Worm (Caenorhabditis elegans) whole organism, mixed stage, embryonic: ENCODE data around the gene W10G11.2.

Experiments
- M03D4.4 ChIP-seq: sonication (generic microtip); optimal IDR thresholded peaks from 2 replicates; lab custom pipeline; 2017; ENCODE audit warnings: mild to moderate bottlenecking, missing genetic modification characterization, missing compliant biosample characterization
- bed-3 ChIP-seq: fragments of 200-800 bp; sonication (Bioruptor generic); optimal IDR thresholded peaks from 3 replicates; lab custom pipeline; 2018; ENCODE audit warnings: mild to moderate bottlenecking, missing genetic modification characterization, moderate library complexity, missing compliant biosample characterization
- blmp-1 ChIP-seq: fragments of 150-350 bp; optimal IDR thresholded peaks from 2 replicates; lab custom pipeline; 2014; ENCODE audit warnings: missing biosample characterization, missing genetic modification characterization
- ceh-39 ChIP-seq: fragments of 150-350 bp; optimal IDR thresholded peaks from 2 replicates; lab custom pipeline; 2014; ENCODE audit warnings: missing biosample characterization, missing genetic modification characterization
- ceh-43 ChIP-seq: fragments of 200-800 bp; sonication (Bioruptor generic); optimal IDR thresholded peaks from 2 replicates; lab custom pipeline; 2018; ENCODE audit warnings: mild to moderate bottlenecking, missing genetic modification characterization, moderate library complexity, missing compliant biosample characterization
- ceh-83 ChIP-seq: fragments of 200-800 bp; sonication (Bioruptor generic); optimal IDR thresholded peaks from 2 replicates; lab custom pipeline; 2018; ENCODE audit warnings: mild to moderate bottlenecking, missing genetic modification characterization, missing compliant biosample characterization
- ces-1 ChIP-seq: fragments of 150-350 bp; optimal IDR thresholded peaks from 2 replicates; lab custom pipeline; 2014; ENCODE audit warnings: missing biosample characterization, missing genetic modification reagents, missing genetic modification characterization
- drap-1 ChIP-seq: fragments of 200-800 bp; sonication (Bioruptor generic); optimal IDR thresholded peaks from 3 replicates; lab custom pipeline; 2018; ENCODE audit warnings: mild to moderate bottlenecking, missing genetic modification characterization, missing compliant biosample characterization
- elt-1 ChIP-seq: sonication (generic microtip); optimal IDR thresholded peaks from 2 replicates; lab custom pipeline; 2017; ENCODE audit warnings: missing genetic modification characterization, mild to moderate bottlenecking, missing compliant biosample characterization, antibody characterized with exemption, moderate library complexity, borderline replicate concordance; ENCODE audit not compliant: insufficient read depth
- elt-3 ChIP-seq: fragments of 150-350 bp; optimal IDR thresholded peaks from 2 replicates; lab custom pipeline; 2014; ENCODE audit warnings: missing biosample characterization, missing genetic modification characterization
- flh-1 ChIP-seq: fragments of 200-800 bp; sonication (Bioruptor generic); optimal IDR thresholded peaks from 2 replicates; lab custom pipeline; 2018; ENCODE audit warnings: mild to moderate bottlenecking, missing genetic modification characterization, moderate library complexity, missing compliant biosample characterization
- ham-2 ChIP-seq: fragments of 200-800 bp; sonication (Bioruptor generic); optimal IDR thresholded peaks from 2 replicates; lab custom pipeline; 2018; ENCODE audit warnings: mild to moderate bottlenecking, missing genetic modification characterization, missing compliant biosample characterization
- hlh-1 ChIP-seq: fragments of 150-350 bp; optimal IDR thresholded peaks from 2 replicates; lab custom pipeline; 2014; ENCODE audit warnings: missing biosample characterization, missing genetic modification reagents, missing genetic modification characterization
- lin-13 ChIP-seq: fragments of 150-350 bp; optimal IDR thresholded peaks from 2 replicates; lab custom pipeline; 2014; ENCODE audit warnings: missing biosample characterization, missing genetic modification characterization
- lin-32 ChIP-seq: fragments of 200-800 bp; sonication (Bioruptor generic); optimal IDR thresholded peaks from 2 replicates; lab custom pipeline; 2018; ENCODE audit warnings: mild to moderate bottlenecking, missing genetic modification characterization, missing compliant biosample characterization
- lsy-2 ChIP-seq: fragments of 150-350 bp; optimal IDR thresholded peaks from 2 replicates; lab custom pipeline; 2014; ENCODE audit warnings: missing biosample characterization, missing genetic modification characterization
- mab-5 ChIP-seq: fragments of 150-350 bp; optimal IDR thresholded peaks from 2 replicates; lab custom pipeline; 2014; ENCODE audit warnings: missing biosample characterization, missing genetic modification characterization
- mep-1 ChIP-seq: fragments of 150-350 bp; optimal IDR thresholded peaks from 2 replicates; lab custom pipeline; 2017; ENCODE audit warnings: missing biosample characterization, missing genetic modification reagents, missing genetic modification characterization, inconsistent platforms
- mls-2 ChIP-seq: sonication (generic microtip); optimal IDR thresholded peaks from 2 replicates; lab custom pipeline; 2016; ENCODE audit warnings: mild to moderate bottlenecking, missing genetic modification characterization, moderate library complexity, missing compliant biosample characterization
- nhr-12 ChIP-seq: fragments of 150-350 bp; optimal IDR thresholded peaks from 2 replicates; lab custom pipeline; 2014; ENCODE audit warnings: missing biosample characterization, missing genetic modification characterization
- nhr-2 ChIP-seq: fragments of 150-350 bp; optimal IDR thresholded peaks from 2 replicates; lab custom pipeline; 2014; ENCODE audit warnings: missing biosample characterization, missing genetic modification characterization
- nhr-237 ChIP-seq: fragments of 150-350 bp; optimal IDR thresholded peaks from 2 replicates; lab custom pipeline; 2014; ENCODE audit warnings: missing biosample characterization, missing genetic modification characterization
- nhr-76 ChIP-seq: sonication (generic microtip); optimal IDR thresholded peaks from 2 replicates; lab custom pipeline; 2017; ENCODE audit warnings: missing biosample characterization, missing genetic modification characterization
- pha-4 ChIP-seq: fragments of 150-350 bp; optimal IDR thresholded peaks from 2 replicates; lab custom pipeline; 2018; ENCODE audit warnings: missing biosample characterization, missing genetic modification reagents, missing genetic modification characterization
- sem-2 ChIP-seq: fragments of 200-800 bp; sonication (Bioruptor generic); optimal IDR thresholded peaks from 2 replicates; lab custom pipeline; 2018; ENCODE audit warnings: mild to moderate bottlenecking, missing genetic modification characterization, missing compliant biosample characterization
- snpc-4 ChIP-seq: fragments of 150-350 bp; optimal IDR thresholded peaks from 2 replicates; lab custom pipeline; 2014; ENCODE audit warnings: missing biosample characterization, missing genetic modification characterization
- sptf-1 ChIP-seq: sonication (generic microtip); optimal IDR thresholded peaks from 2 replicates; lab custom pipeline; 2017; ENCODE audit warnings: mild to moderate bottlenecking, missing genetic modification characterization, moderate library complexity, missing compliant biosample characterization
- tbx-8 ChIP-seq: fragments of 200-800 bp; sonication (Bioruptor generic); optimal IDR thresholded peaks from 2 replicates; lab custom pipeline; 2018; ENCODE audit warnings: mild to moderate bottlenecking, missing genetic modification characterization, moderate library complexity, missing compliant biosample characterization
- unc-120 ChIP-seq: sonication (generic microtip); optimal IDR thresholded peaks from 2 replicates; lab custom pipeline; 2017; ENCODE audit warnings: missing genetic modification characterization, missing compliant biosample characterization; ENCODE audit not compliant: poor library complexity, severe bottlenecking
- unc-39 ChIP-seq: fragments of 150-350 bp; optimal IDR thresholded peaks from 2 replicates; lab custom pipeline; 2014; ENCODE audit warnings: missing biosample characterization, missing genetic modification characterization
- unc-62 ChIP-seq: fragments of 150-350 bp; optimal IDR thresholded peaks from 2 replicates; lab custom pipeline; 2014; ENCODE audit warnings: missing biosample characterization, missing genetic modification reagents, missing genetic modification characterization
- zip-8 ChIP-seq: fragments of 150-350 bp; optimal IDR thresholded peaks from 2 replicates; lab custom pipeline; 2014; ENCODE audit warnings: missing biosample characterization, missing genetic modification characterization
- ztf-11 ChIP-seq: fragments of 150-350 bp; optimal IDR thresholded peaks from 2 replicates; lab custom pipeline; 2014; ENCODE audit warnings: missing biosample characterization, missing genetic modification characterization

W10G11.2 gene

ce11 chrII:3579767-3580166 is 18.3 kb upstream of the W10G11.2 start, which contains the start of gene clec-134:
TSS of gene clec-134 (plus strand) at chrII:3580067.
- TF ChIP-seq bed-3 (GFP tag; lab: Kevin White, UChicago) = no peak
- no peak for TF ChIP-seq nhr-76 (tag; lab: Kevin White, UChicago)
- TF ChIP-seq lin-32 (GFP tag; lab: Kevin White, UChicago) = no peak
- TF ChIP-seq zip-8 (tag; lab: Kevin White, UChicago) = no peak
- no peak for TF ChIP-seq drap-1 (GFP tag; lab: Kevin White, UChicago)

- TF ChIP-seq mab-5 = no peak
- TF ChIP-seq flh-1 (GFP tag; lab: Kevin White, UChicago) = no peak
- no peak for TF ChIP-seq unc-62
- no peak for TF ChIP-seq tbx-8
- TF ChIP-seq ceh-83 = no peak
- TF ChIP-seq M03D4.4 (tag; lab: Kevin White, UChicago) = no peak
- no peak for TF ChIP-seq hlh-1 (tag; lab: Kevin White, UChicago)
- TF ChIP-seq sptf-1 (tag; lab: Kevin White, UChicago) = no peak
- no peak for TF ChIP-seq lin-13 (tag; lab: Kevin White, UChicago)
- no peak for TF ChIP-seq lin-32 (GFP tag; lab: Kevin White, UChicago)
- TF ChIP-seq ces-1 = no peak
- TF ChIP-seq nhr-2 (tag; lab: Kevin White, UChicago) = no peak
- TF ChIP-seq pha-4 (tag; lab: Kevin White, UChicago) = no peak
- TF ChIP-seq lsy-2 (tag; lab: Kevin White, UChicago) = no peak
- TF ChIP-seq sem-2 = no peak
- TF ChIP-seq ztf-11 (tag; lab: Kevin White, UChicago) = no peak
- no peak for TF ChIP-seq snpc-4 (tag; lab: Kevin White, UChicago)
Measured at ce11 chrII:3578121-3578520, 16.7 kb upstream of the W10G11.2 start, which contains the start of gene clec-133. TSS of gene clec-133 (plus strand) at chrII:3578421.

- no peak for TF ChIP-seq unc-120 (tag; lab: Kevin White, UChicago)
- no peak for TF ChIP-seq mls-2 (tag; lab: Kevin White, UChicago)
- no peak for TF ChIP-seq sptf-1 (tag; lab: Kevin White, UChicago)
- TF ChIP-seq lin-32 (GFP tag; lab: Kevin White, UChicago) = no peak
- TF ChIP-seq blmp-1 (tag; lab: Kevin White, UChicago) = no peak
- no peak for TF ChIP-seq ztf-11 (tag; lab: Kevin White, UChicago)
- TF ChIP-seq unc-62 = no peak
Measured at ce11 chrII:3576742-3577141, 15.3 kb upstream of the W10G11.2 start, which contains the start of gene clec-132. TSS of gene clec-132 (plus strand) at chrII:3577042.

ce11 chrII:3573255-3573654 is 11.8 kb upstream of the W10G11.2 start, which contains the start of gene clec-130:
TSS of gene clec-130 (plus strand) at chrII:3573555.
- TF ChIP-seq drap-1 (GFP tag; lab: Kevin White, UChicago) (no peak), sptf-1 (tag; lab: Kevin White, UChicago) (no peak), sem-2 (no peak), bed-3 (GFP tag; lab: Kevin White, UChicago) (no peak), mep-1 (tag; lab: Kevin White, UChicago) (no peak), zip-8 (tag; lab: Kevin White, UChicago) (no peak), ceh-83 (no peak), mls-2 (tag; lab: Kevin White, UChicago) (no peak), ceh-39 (no peak), elt-1 (tag; lab: Kevin White, UChicago) (no peak), ces-1 (no peak)

ce11 chrII:3570927-3571538 is 9.6 kb upstream of the W10G11.2 start, which contains the start of the genes clec-128 and clec-129:
TSS of gene clec-128 (minus strand) at chrII:3571027.
TSS of gene clec-129 (plus strand) at chrII:3571488.
- TF ChIP-seq mep-1 (tag; lab: Kevin White, UChicago) = no peak
- no peak for TF ChIP-seq lin-32 (GFP tag; lab: Kevin White, UChicago)
- TF ChIP-seq bed-3 (GFP tag; lab: Kevin White, UChicago) = no peak
- no peak for TF ChIP-seq mab-5
- TF ChIP-seq M03D4.4 (tag; lab: Kevin White, UChicago) = no peak

- TF ChIP-seq nhr-237 (tag; lab: Kevin White, UChicago) (no peak), zip-8 (tag; lab: Kevin White, UChicago) (no peak), drap-1 (GFP tag; lab: Kevin White, UChicago) (no peak), lin-13 (tag; lab: Kevin White, UChicago) (no peak), unc-39 (tag; lab: Kevin White, UChicago) (no peak), mab-5 (no peak), lin-32 (GFP tag; lab: Kevin White, UChicago) (no peak), nhr-12 (tag; lab: Kevin White, UChicago) (no peak), ceh-83 (no peak), lsy-2 (tag; lab: Kevin White, UChicago) (no peak), ztf-11 (tag; lab: Kevin White, UChicago) (no peak), elt-1 (tag; lab: Kevin White, UChicago) (no peak), ceh-39 (no peak), ceh-43 (no peak), blmp-1 (tag; lab: Kevin White, UChicago) (no peak), sptf-1 (tag; lab: Kevin White, UChicago) (no peak), ham-2 (GFP tag; lab: Kevin White, UChicago) (no peak), elt-3 (tag; lab: Kevin White, UChicago) (no peak), ces-1 (no peak), bed-3 (GFP tag; lab: Kevin White, UChicago) (no peak)
Measured at ce11 chrII:3569118-3569517, 7.7 kb upstream of the W10G11.2 start, which contains the start of gene clec-127. TSS of gene clec-127 (minus strand) at chrII:3569218.
